In genomic region chr2L:7217931-7218330, dm6 we compare ENCODE assay signal across 4 fruit fly cellular contexts.
TF ChIP-seq lines count a peak whose summit lies in the region.

No protein-coding gene starts in this region.

- no peak for TF ChIP-seq CTCF in whole organism, embryonic (GFP tag; optimal IDR thresholded peaks at IDR 0.05; lab: Kevin White, UChicago)

TF ChIP-seq in whole organism, adult, 20 proteins besides CTCF, POLR2A, EP300 and RAD21:
- no peak for TF ChIP-seq toe (GFP tag; optimal IDR thresholded peaks at IDR 0.05; lab: Kevin White, UChicago)
- TF ChIP-seq CG5204 (GFP tag; optimal IDR thresholded peaks at IDR 0.05; lab: Kevin White, UChicago): no peak
- TF ChIP-seq CG14711 (tag; optimal IDR thresholded peaks at IDR 0.05; lab: Kevin White, UChicago): no peak
- TF ChIP-seq kay (GFP tag; lab: Kevin White, UChicago; ENCODE audit: borderline replicate concordance): peak; percentile 53
- TF ChIP-seq Mnt (GFP tag; optimal IDR thresholded peaks at IDR 0.05; lab: Kevin White, UChicago): peak; percentile 36
- no peak for TF ChIP-seq Clk (GFP tag; optimal IDR thresholded peaks at IDR 0.05; lab: Kevin White, UChicago)
- TF ChIP-seq CG7101 (tag; optimal IDR thresholded peaks at IDR 0.05; lab: Kevin White, UChicago): no peak
- no peak for TF ChIP-seq pad (GFP tag; optimal IDR thresholded peaks at IDR 0.05; lab: Kevin White, UChicago)
- no peak for TF ChIP-seq CG1620 (GFP tag; optimal IDR thresholded peaks at IDR 0.05; lab: Kevin White, UChicago)
- TF ChIP-seq CG12768 (GFP tag; optimal IDR thresholded peaks at IDR 0.05; lab: Kevin White, UChicago): peak; percentile 35
- no peak for TF ChIP-seq Hr96 (GFP tag; optimal IDR thresholded peaks at IDR 0.05; lab: Kevin White, UChicago)
- peak; percentile 84 for TF ChIP-seq cic (GFP tag; optimal IDR thresholded peaks at IDR 0.05; lab: Kevin White, UChicago)
- TF ChIP-seq ovo (GFP tag; optimal IDR thresholded peaks at IDR 0.05; lab: Kevin White, UChicago): no peak
- peak; percentile 38 for TF ChIP-seq CG33017 (tag; optimal IDR thresholded peaks at IDR 0.05; lab: Kevin White, UChicago)
- no peak for TF ChIP-seq cnc (optimal IDR thresholded peaks at IDR 0.05; lab: Kevin White, UChicago)
- peak; percentile 1 for TF ChIP-seq CG7045 (GFP tag; optimal IDR thresholded peaks at IDR 0.05; lab: Kevin White, UChicago)
- TF ChIP-seq Crg-1 (GFP tag; optimal IDR thresholded peaks at IDR 0.05; lab: Kevin White, UChicago): no peak
- peak; percentile 4 for TF ChIP-seq tj (GFP tag; optimal IDR thresholded peaks at IDR 0.05; lab: Kevin White, UChicago)
- no peak for TF ChIP-seq bab1 (GFP tag; optimal IDR thresholded peaks at IDR 0.05; lab: Kevin White, UChicago)
- no peak for TF ChIP-seq CG11617 (GFP tag; optimal IDR thresholded peaks at IDR 0.05; lab: Kevin White, UChicago)

TF ChIP-seq in whole organism, embryonic, 481 proteins besides CTCF, POLR2A, EP300 and RAD21 (continues in another document):
- TF ChIP-seq cg (GFP tag; optimal IDR thresholded peaks at IDR 0.05; lab: Kevin White, UChicago) (no peak), tll (GFP tag; optimal IDR thresholded peaks at IDR 0.05; lab: Kevin White, UChicago) (peak in 1 of 2 experiments; percentile 50), CG15479 (GFP tag; optimal IDR thresholded peaks at IDR 0.05; lab: Kevin White, UChicago) (peak; percentile 99), CG18599 (GFP tag; optimal IDR thresholded peaks at IDR 0.05; lab: Kevin White, UChicago) (peak; percentile 39), CG18764 (GFP tag; optimal IDR thresholded peaks at IDR 0.05; lab: Kevin White, UChicago) (no peak), CG5245 (GFP tag; optimal IDR thresholded peaks at IDR 0.05; lab: Kevin White, UChicago) (no peak), Med (GFP tag; lab: Kevin White, UChicago) (peak; percentile 52), pho (GFP tag; optimal IDR thresholded peaks at IDR 0.05; lab: Kevin White, UChicago) (no peak), Spps (tag; optimal IDR thresholded peaks at IDR 0.05; lab: Kevin White, UChicago) (no peak), CG18011 (GFP tag; optimal IDR thresholded peaks at IDR 0.05; lab: Kevin White, UChicago) (no peak), CG3281 (GFP tag; optimal IDR thresholded peaks at IDR 0.05; lab: Kevin White, UChicago) (peak; percentile 2), CG13894 (tag; optimal IDR thresholded peaks at IDR 0.05; lab: Kevin White, UChicago) (peak; percentile 8), dpn (GFP tag; optimal IDR thresholded peaks at IDR 0.05; lab: Kevin White, UChicago) (no peak), Atf6 (GFP tag; IDR thresholded peaks at IDR 0.05; lab: Robert Waterston, UW) (no peak), CG7271 (tag; optimal IDR thresholded peaks at IDR 0.05; lab: Kevin White, UChicago) (no peak), CG12659 (GFP tag; optimal IDR thresholded peaks at IDR 0.05; lab: Kevin White, UChicago) (no peak), Sox100B (GFP tag; optimal IDR thresholded peaks at IDR 0.05; lab: Kevin White, UChicago) (no peak), CG13296 (GFP tag; optimal IDR thresholded peaks at IDR 0.05; lab: Kevin White, UChicago) (peak; percentile 25), Kr (GFP tag; optimal IDR thresholded peaks at IDR 0.05; lab: Kevin White, UChicago) (peak; percentile 24), stwl (tag; optimal IDR thresholded peaks at IDR 0.05; lab: Kevin White, UChicago) (no peak), inv (GFP tag; IDR thresholded peaks at IDR 0.05; lab: Robert Waterston, UW; ENCODE audit: partially characterized antibody) (no peak), CG2202 (tag; optimal IDR thresholded peaks at IDR 0.05; lab: Kevin White, UChicago) (no peak), ash1 (GFP tag; optimal IDR thresholded peaks at IDR 0.05; lab: Kevin White, UChicago) (no peak), CG8290 (GFP tag; optimal IDR thresholded peaks at IDR 0.05; lab: Kevin White, UChicago) (no peak), CG8290 (tag; optimal IDR thresholded peaks at IDR 0.05; lab: Kevin White, UChicago) (peak in 1 of 2 experiments; percentile 21), Lim3 (GFP tag; IDR thresholded peaks at IDR 0.05; lab: Robert Waterston, UW) (no peak)

TF ChIP-seq in whole organism, prepupa, 60 proteins besides CTCF, POLR2A, EP300 and RAD21:
- TF ChIP-seq Eip93F (GFP tag; optimal IDR thresholded peaks at IDR 0.05; lab: Kevin White, UChicago) (peak; percentile 8), Eip78C (GFP tag; lab: Kevin White, UChicago) (peak; percentile 10), fkh (GFP tag; optimal IDR thresholded peaks at IDR 0.05; lab: Kevin White, UChicago) (peak; percentile 42), vri (GFP tag; optimal IDR thresholded peaks at IDR 0.05; lab: Kevin White, UChicago) (peak; percentile 71), CG3919 (GFP tag; optimal IDR thresholded peaks at IDR 0.05; lab: Kevin White, UChicago) (no peak), CG6163 (GFP tag; IDR thresholded peaks at IDR 0.05; lab: Robert Waterston, UW) (0 out of 3 replicates have a peak, but pooled peaks have one; percentile 22)

TF ChIP-seq in whole organism, wandering third instar larva, 38 proteins besides CTCF, POLR2A, EP300 and RAD21:
- TF ChIP-seq Vsx2 (GFP tag; optimal IDR thresholded peaks at IDR 0.05; lab: Kevin White, UChicago; ENCODE audit: partially characterized antibody) (no peak), h (GFP tag; optimal IDR thresholded peaks at IDR 0.05; lab: Kevin White, UChicago) (peak; percentile 27), Hnf4 (GFP tag; optimal IDR thresholded peaks at IDR 0.05; lab: Kevin White, UChicago) (no peak), CG9705 (GFP tag; optimal IDR thresholded peaks at IDR 0.05; lab: Kevin White, UChicago) (no peak), foxo (GFP tag; optimal IDR thresholded peaks at IDR 0.05; lab: Kevin White, UChicago) (peak in 1 of 2 experiments; percentile 5), CrebA (GFP tag; optimal IDR thresholded peaks at IDR 0.05; lab: Kevin White, UChicago; ENCODE audit: borderline replicate concordance) (peak; percentile 14), lola (GFP tag; optimal IDR thresholded peaks at IDR 0.05; lab: Kevin White, UChicago) (no peak), dsf (GFP tag; optimal IDR thresholded peaks at IDR 0.05; lab: Kevin White, UChicago; ENCODE audit: borderline replicate concordance) (no peak), Rel (GFP tag; optimal IDR thresholded peaks at IDR 0.05; lab: Kevin White, UChicago) (no peak), Rel (tag; optimal IDR thresholded peaks at IDR 0.05; lab: Kevin White, UChicago) (peak; percentile 44)
